Fruit fly (Drosophila melanogaster): ENCODE data around the gene hth.

Gene hth

dm6 chr3R:10614006-10614895 is 25.1 kb downstream of the hth start (continued):
- TF ChIP-seq org-1 (GFP tag; optimal IDR thresholded peaks at IDR 0.05) (no peak), mirr (GFP tag; optimal IDR thresholded peaks at IDR 0.05) (peak; percentile 9), nerfin-1 (tag; optimal IDR thresholded peaks at IDR 0.05) (peak; percentile 30), al (GFP tag; IDR thresholded peaks at IDR 0.05) (no peak), Pdp1 (GFP tag; optimal IDR thresholded peaks at IDR 0.05) (peak in 1 of 2 experiments; percentile 45), gsb-n (tag; optimal IDR thresholded peaks at IDR 0.05) (no peak), cg (GFP tag; optimal IDR thresholded peaks at IDR 0.05) (peak; percentile 86), pan (optimal IDR thresholded peaks at IDR 0.05) (no peak), pan (GFP tag; optimal IDR thresholded peaks at IDR 0.05 in 1 of 2, IDR thresholded peaks at IDR 0.05 in 1 of 2) (peak in 1 of 2 experiments; percentile 22), grau (tag; optimal IDR thresholded peaks at IDR 0.05) (no peak), aop (GFP tag; IDR thresholded peaks at IDR 0.05) (0 out of 2 replicates have a peak, but pooled peaks have one; percentile 27), CG8478 (optimal IDR thresholded peaks at IDR 0.05) (peak; percentile 99), nom (GFP tag; optimal IDR thresholded peaks at IDR 0.05) (peak; percentile 12), ranshi (GFP tag; IDR thresholded peaks at IDR 0.05) (no peak), trem (tag; optimal IDR thresholded peaks at IDR 0.05) (peak; percentile 8), sqz (GFP tag; optimal IDR thresholded peaks at IDR 0.05) (peak; percentile 50), rib (GFP tag; IDR thresholded peaks at IDR 0.05) (peak; percentile 50; the same call in 1 of the 2 replicates), Stat92E (GFP tag; optimal IDR thresholded peaks at IDR 0.05) (no peak), toy (GFP tag; IDR thresholded peaks at IDR 0.05) (no peak), seq (GFP tag; IDR thresholded peaks at IDR 0.05) (no peak), sd (tag; optimal IDR thresholded peaks at IDR 0.05) (peak; percentile 18), CoRest (tag; optimal IDR thresholded peaks at IDR 0.05) (peak; percentile 43), jigr1 (GFP tag; IDR thresholded peaks at IDR 0.05) (no peak), D (optimal IDR thresholded peaks at IDR 0.05) (peak; percentile 99), D (GFP tag; optimal IDR thresholded peaks at IDR 0.05) (no peak), Usf (GFP tag; optimal IDR thresholded peaks at IDR 0.05) (no peak), CG11696 (GFP tag; IDR thresholded peaks at IDR 0.05) (no peak)

dm6 chr3R:10611861-10612260 is 27.5 kb downstream of the hth start:
- TF ChIP-seq CG1529 (GFP tag; optimal IDR thresholded peaks at IDR 0.05) (no peak), CG4404 (GFP tag; IDR thresholded peaks at IDR 0.05) (no peak), exex (tag; optimal IDR thresholded peaks at IDR 0.05) (peak; percentile 70), cg (GFP tag; optimal IDR thresholded peaks at IDR 0.05) (peak; percentile 2), CG14710 (tag; optimal IDR thresholded peaks at IDR 0.05) (no peak), sqz (GFP tag; optimal IDR thresholded peaks at IDR 0.05) (peak; percentile 3), CG4730 (GFP tag; IDR thresholded peaks at IDR 0.05) (no peak), CG12942 (GFP tag; optimal IDR thresholded peaks at IDR 0.05) (no peak), gro (GFP tag; optimal IDR thresholded peaks at IDR 0.05) (peak; percentile 4), CG6813 (GFP tag; optimal IDR thresholded peaks at IDR 0.05) (no peak), CG10959 (GFP tag; IDR thresholded peaks at IDR 0.05) (no peak), Hsf (GFP tag; optimal IDR thresholded peaks at IDR 0.05) (no peak), nmo (GFP tag; optimal IDR thresholded peaks at IDR 0.05) (no peak), sens (GFP tag) (peak; percentile 78), Med (GFP tag) (peak; percentile 50), sug (tag; optimal IDR thresholded peaks at IDR 0.05) (peak; percentile 44), CG2678 (tag; optimal IDR thresholded peaks at IDR 0.05) (peak; percentile 1), trem (tag; optimal IDR thresholded peaks at IDR 0.05) (no peak)

Measured in whole organism, embryonic.